Fruit fly (Drosophila melanogaster): ENCODE data around the gene CG32563.
A peak's percentile ranks its signal among the peaks of the same experiment; 100 is the strongest.

Gene CG32563

DNA sequence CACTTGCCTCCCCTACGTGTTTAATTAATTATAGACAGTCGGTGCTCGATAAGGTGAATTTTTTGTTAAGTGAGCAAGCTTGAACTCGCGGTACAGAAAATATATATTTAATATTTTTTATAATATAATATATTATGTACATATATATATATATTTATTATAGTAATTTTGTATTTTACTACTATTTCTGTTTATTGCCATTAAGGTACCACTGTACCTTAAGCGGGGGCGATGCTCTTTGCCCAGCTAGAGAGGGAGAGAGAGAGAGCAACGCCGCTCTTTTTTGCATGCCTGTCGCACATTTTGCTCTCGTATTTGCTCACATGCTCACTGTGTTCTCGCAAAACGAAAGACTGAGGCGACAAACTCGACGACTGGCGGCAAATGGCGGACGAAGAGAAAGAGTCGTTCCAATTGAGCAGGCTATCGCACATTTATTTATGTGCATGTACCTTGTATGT, 37.7 kb upstream of the CG32563 start:
- TF ChIP-seq Mnt (GFP tag; optimal IDR thresholded peaks at IDR 0.05) (no peak), CG7045 (GFP tag; optimal IDR thresholded peaks at IDR 0.05) (peak; percentile 24), ovo (GFP tag; optimal IDR thresholded peaks at IDR 0.05) (peak; percentile 32), CG33017 (tag; optimal IDR thresholded peaks at IDR 0.05) (peak; percentile 67), CG12768 (GFP tag; optimal IDR thresholded peaks at IDR 0.05) (peak; percentile 38), CG11617 (GFP tag; optimal IDR thresholded peaks at IDR 0.05) (peak; percentile 30), CG5204 (GFP tag; optimal IDR thresholded peaks at IDR 0.05) (no peak), bab1 (GFP tag; optimal IDR thresholded peaks at IDR 0.05) (peak; percentile 28), Hr96 (GFP tag; optimal IDR thresholded peaks at IDR 0.05) (no peak), CG14711 (tag; optimal IDR thresholded peaks at IDR 0.05) (peak; percentile 62), pad (GFP tag; optimal IDR thresholded peaks at IDR 0.05) (peak; percentile 11), CG7101 (tag; optimal IDR thresholded peaks at IDR 0.05) (peak; percentile 75)

DNA sequence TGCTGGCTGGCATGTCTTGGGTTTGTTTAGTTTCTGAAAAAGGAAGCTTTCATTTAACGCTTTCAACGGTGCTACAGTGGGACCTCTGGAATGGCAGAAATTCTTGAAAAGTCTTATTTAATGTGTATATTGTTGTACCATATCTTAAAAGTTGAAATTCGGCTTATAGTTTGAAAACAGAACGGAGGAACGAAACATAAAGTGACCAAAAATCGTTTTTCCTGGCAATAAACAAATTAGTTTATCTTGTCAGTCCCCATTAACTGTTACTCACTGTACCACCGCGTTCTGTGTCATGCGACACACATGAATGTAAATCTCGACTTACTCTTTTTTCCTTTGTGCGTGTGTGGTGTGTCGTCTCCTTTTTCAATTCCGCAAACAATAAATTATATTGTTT, 36.1 kb upstream of the CG32563 start:
- TF ChIP-seq cnc (optimal IDR thresholded peaks at IDR 0.05): no peak
- TF ChIP-seq ovo (GFP tag; optimal IDR thresholded peaks at IDR 0.05): no peak
- no peak for TF ChIP-seq CG5204 (GFP tag; optimal IDR thresholded peaks at IDR 0.05)
- no peak for TF ChIP-seq toe (GFP tag; optimal IDR thresholded peaks at IDR 0.05)
- no peak for TF ChIP-seq Mnt (GFP tag; optimal IDR thresholded peaks at IDR 0.05)
- TF ChIP-seq cic (GFP tag; optimal IDR thresholded peaks at IDR 0.05): no peak
- TF ChIP-seq CG11617 (GFP tag; optimal IDR thresholded peaks at IDR 0.05): no peak

DNA sequence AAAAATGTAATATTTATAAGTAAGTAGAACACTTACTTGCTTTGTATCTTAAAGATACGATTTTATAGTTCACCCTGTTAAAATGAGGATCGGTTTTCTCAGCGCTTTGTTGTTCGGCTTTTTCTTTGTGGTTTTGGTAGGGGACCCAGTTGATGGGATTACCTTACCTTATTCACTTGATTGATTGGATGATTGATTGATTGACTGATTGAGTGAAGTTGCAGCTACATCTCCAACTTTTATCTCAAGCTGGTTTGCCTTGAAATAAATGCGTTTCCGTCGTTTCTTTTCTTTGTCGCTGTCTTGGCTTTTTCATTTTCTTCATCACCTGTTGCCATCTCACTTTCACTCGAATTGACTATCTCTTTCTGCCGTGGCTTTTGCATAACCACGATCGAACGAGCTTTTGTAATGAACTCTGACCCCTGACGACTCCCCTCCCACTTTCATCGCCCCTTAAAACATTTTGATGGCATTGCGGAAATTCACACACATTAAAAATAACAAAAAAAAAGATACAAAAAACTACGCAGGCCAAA, 35.4 kb upstream of the CG32563 start:
- TF ChIP-seq kay (GFP tag; ENCODE audit: borderline replicate concordance): no peak
- TF ChIP-seq toe (GFP tag; optimal IDR thresholded peaks at IDR 0.05): no peak
- no peak for TF ChIP-seq Hr96 (GFP tag; optimal IDR thresholded peaks at IDR 0.05)
- TF ChIP-seq CG33017 (tag; optimal IDR thresholded peaks at IDR 0.05): no peak
- TF ChIP-seq cnc (optimal IDR thresholded peaks at IDR 0.05): no peak
- TF ChIP-seq CG12768 (GFP tag; optimal IDR thresholded peaks at IDR 0.05): no peak
- no peak for TF ChIP-seq CG11617 (GFP tag; optimal IDR thresholded peaks at IDR 0.05)

DNA sequence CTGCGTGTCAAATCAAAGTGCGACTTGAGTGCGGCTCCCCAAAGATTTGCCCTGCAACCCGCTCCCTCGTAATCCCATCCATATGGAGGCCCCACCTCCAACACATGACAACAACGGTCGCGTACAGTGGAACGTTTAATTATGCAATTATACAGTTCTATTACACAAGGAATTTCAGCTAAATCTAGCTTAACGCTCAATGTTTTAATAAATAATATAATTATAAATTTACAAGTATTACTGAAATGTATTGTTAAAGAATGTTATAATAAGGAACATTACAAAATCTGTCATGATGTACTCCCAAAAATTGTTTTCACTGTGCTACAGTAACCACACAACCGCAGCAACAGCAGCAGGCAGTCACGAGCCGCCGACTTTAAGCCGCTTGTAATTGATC, 34.1 kb upstream of the CG32563 start:
- TF ChIP-seq Clk (GFP tag; optimal IDR thresholded peaks at IDR 0.05) (no peak), bab1 (GFP tag; optimal IDR thresholded peaks at IDR 0.05) (no peak), cic (GFP tag; optimal IDR thresholded peaks at IDR 0.05) (no peak), Crg-1 (GFP tag; optimal IDR thresholded peaks at IDR 0.05) (no peak), Hr96 (GFP tag; optimal IDR thresholded peaks at IDR 0.05) (no peak), tj (GFP tag; optimal IDR thresholded peaks at IDR 0.05) (no peak), CG7101 (tag; optimal IDR thresholded peaks at IDR 0.05) (no peak), pad (GFP tag; optimal IDR thresholded peaks at IDR 0.05) (no peak), CG5204 (GFP tag; optimal IDR thresholded peaks at IDR 0.05) (no peak), ovo (GFP tag; optimal IDR thresholded peaks at IDR 0.05) (no peak), kay (GFP tag; ENCODE audit: borderline replicate concordance) (no peak), Mnt (GFP tag; optimal IDR thresholded peaks at IDR 0.05) (no peak), CG12768 (GFP tag; optimal IDR thresholded peaks at IDR 0.05) (no peak), CG11617 (GFP tag; optimal IDR thresholded peaks at IDR 0.05) (no peak), CG7045 (GFP tag; optimal IDR thresholded peaks at IDR 0.05) (no peak), CG1620 (GFP tag; optimal IDR thresholded peaks at IDR 0.05) (no peak), CG33017 (tag; optimal IDR thresholded peaks at IDR 0.05) (no peak), CG14711 (tag; optimal IDR thresholded peaks at IDR 0.05) (no peak), toe (GFP tag; optimal IDR thresholded peaks at IDR 0.05) (no peak)

DNA sequence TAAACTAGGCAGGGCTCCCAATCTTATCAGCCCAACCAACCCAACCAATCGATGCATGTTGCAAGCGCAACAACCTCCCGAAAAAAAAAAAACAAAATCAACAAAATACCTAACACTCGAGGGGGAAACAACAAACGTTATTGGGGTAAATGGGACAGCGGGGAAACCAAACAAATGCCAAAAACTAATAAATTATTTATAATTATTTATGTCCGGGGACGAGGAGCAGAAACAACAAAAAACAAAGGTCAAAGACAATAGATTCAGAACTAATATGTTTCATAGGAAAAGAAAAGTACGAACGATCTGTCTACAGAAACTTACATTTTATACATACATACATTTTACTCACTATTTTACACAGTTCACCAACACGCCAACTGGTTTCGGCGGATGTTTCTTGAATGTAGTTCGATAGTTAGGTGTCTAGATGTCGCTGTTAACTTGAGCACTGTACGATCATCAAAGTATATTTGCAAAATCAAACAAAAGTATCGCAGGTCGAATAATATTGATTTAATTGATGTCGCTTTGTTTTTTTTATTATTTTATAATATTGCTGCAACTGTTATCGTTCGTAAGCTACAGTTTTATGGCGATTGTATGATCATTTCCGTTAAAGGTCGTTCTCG, 32.6 kb upstream of the CG32563 start:
- TF ChIP-seq bab1 (GFP tag; optimal IDR thresholded peaks at IDR 0.05): peak; percentile 53
- no peak for TF ChIP-seq ovo (GFP tag; optimal IDR thresholded peaks at IDR 0.05)
- no peak for TF ChIP-seq CG5204 (GFP tag; optimal IDR thresholded peaks at IDR 0.05)
- TF ChIP-seq CG12768 (GFP tag; optimal IDR thresholded peaks at IDR 0.05): no peak
- TF ChIP-seq Mnt (GFP tag; optimal IDR thresholded peaks at IDR 0.05): peak; percentile 13
- TF ChIP-seq CG7101 (tag; optimal IDR thresholded peaks at IDR 0.05): peak; percentile 44
- TF ChIP-seq Crg-1 (GFP tag; optimal IDR thresholded peaks at IDR 0.05): peak; percentile 42
- peak; percentile 54 for TF ChIP-seq Hr96 (GFP tag; optimal IDR thresholded peaks at IDR 0.05)
- no peak for TF ChIP-seq kay (GFP tag; ENCODE audit: borderline replicate concordance)
- TF ChIP-seq pad (GFP tag; optimal IDR thresholded peaks at IDR 0.05): peak; percentile 9
- TF ChIP-seq CG1620 (GFP tag; optimal IDR thresholded peaks at IDR 0.05): peak; percentile 58
- no peak for TF ChIP-seq CG14711 (tag; optimal IDR thresholded peaks at IDR 0.05)
- TF ChIP-seq CG7045 (GFP tag; optimal IDR thresholded peaks at IDR 0.05): no peak
- no peak for TF ChIP-seq tj (GFP tag; optimal IDR thresholded peaks at IDR 0.05)
- TF ChIP-seq CG11617 (GFP tag; optimal IDR thresholded peaks at IDR 0.05): no peak
- TF ChIP-seq cnc (optimal IDR thresholded peaks at IDR 0.05): no peak
- TF ChIP-seq cic (GFP tag; optimal IDR thresholded peaks at IDR 0.05): no peak
- TF ChIP-seq CG33017 (tag; optimal IDR thresholded peaks at IDR 0.05): no peak

DNA sequence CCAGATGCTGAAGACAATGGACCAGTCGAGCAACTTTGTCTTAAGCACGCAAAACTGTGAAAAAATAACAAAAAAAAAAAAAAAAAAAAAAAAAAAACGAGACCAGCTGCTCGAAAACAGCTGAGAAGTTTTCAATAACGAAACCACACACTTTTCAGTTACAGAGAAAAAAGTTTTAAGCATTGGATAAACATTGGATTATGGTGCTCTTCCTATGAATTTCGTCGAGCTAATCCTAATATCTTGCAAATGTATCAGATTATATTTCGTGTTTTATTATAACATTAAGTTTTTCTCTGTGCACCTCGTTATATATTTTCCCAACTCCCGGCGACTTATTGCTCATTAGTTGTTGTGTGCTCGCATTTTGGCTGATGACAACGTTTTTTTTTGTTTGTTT, 31.7 kb upstream of the CG32563 start:
- TF ChIP-seq kay (GFP tag; ENCODE audit: borderline replicate concordance) (no peak), Mnt (GFP tag; optimal IDR thresholded peaks at IDR 0.05) (no peak), CG12768 (GFP tag; optimal IDR thresholded peaks at IDR 0.05) (no peak), Hr96 (GFP tag; optimal IDR thresholded peaks at IDR 0.05) (no peak), cnc (optimal IDR thresholded peaks at IDR 0.05) (no peak), ovo (GFP tag; optimal IDR thresholded peaks at IDR 0.05) (no peak), Clk (GFP tag; optimal IDR thresholded peaks at IDR 0.05) (no peak), toe (GFP tag; optimal IDR thresholded peaks at IDR 0.05) (no peak), cic (GFP tag; optimal IDR thresholded peaks at IDR 0.05) (no peak), pad (GFP tag; optimal IDR thresholded peaks at IDR 0.05) (no peak), CG11617 (GFP tag; optimal IDR thresholded peaks at IDR 0.05) (no peak), tj (GFP tag; optimal IDR thresholded peaks at IDR 0.05) (no peak), CG7045 (GFP tag; optimal IDR thresholded peaks at IDR 0.05) (no peak)
